Fruit fly (Drosophila melanogaster) whole organism, pupa: ENCODE data around the gene Tm1.
A peak's percentile ranks its signal among the peaks of the same experiment; 100 is the strongest.

Experiments
- CG10348 ChIP-seq: fragments of 200-800 bp; sonication (Bioruptor generic); IDR thresholded peaks from 2 replicates; pipeline ENCODE4 v1.3.6; 2022; ENCODE audit warnings: missing biosample characterization, missing genetic modification characterization
- CG12605 ChIP-seq: fragments of 200-800 bp; sonication (Bioruptor generic); IDR thresholded peaks from 2 replicates; pipeline ENCODE4 v1.3.6; 2022; ENCODE audit warnings: missing biosample characterization, missing genetic modification characterization
- CG13204 ChIP-seq: fragments of 200-800 bp; sonication (Bioruptor generic); optimal IDR thresholded peaks from 2 replicates; lab custom pipeline; 2018; ENCODE audit warnings: missing biosample characterization, mild to moderate bottlenecking, missing genetic modification characterization, moderate library complexity
- CG14655 ChIP-seq: fragments of 200-800 bp; sonication (Bioruptor generic); optimal IDR thresholded peaks from 3 replicates; lab custom pipeline; 2017; ENCODE audit warnings: mild to moderate bottlenecking, missing biosample characterization, missing genetic modification reagents, missing genetic modification characterization
- CG15710 ChIP-seq: fragments of 200-800 bp; sonication (Bioruptor generic); optimal IDR thresholded peaks from 2 replicates; lab custom pipeline; 2018; ENCODE audit warnings: missing biosample characterization, mild to moderate bottlenecking, missing genetic modification characterization, moderate library complexity
- CG17806 ChIP-seq: fragments of 200-800 bp; sonication (Bioruptor generic); optimal IDR thresholded peaks from 2 replicates; lab custom pipeline; 2018; ENCODE audit warnings: missing biosample characterization, mild to moderate bottlenecking, missing genetic modification characterization, moderate library complexity
- CG32121 ChIP-seq: fragments of 200-800 bp; sonication (Bioruptor generic); IDR thresholded peaks from 2 replicates; pipeline ENCODE4 v1.3.6; 2022; ENCODE audit warnings: missing biosample characterization, missing genetic modification characterization
- CG34367 ChIP-seq: fragments of 200-800 bp; sonication (Bioruptor generic); optimal IDR thresholded peaks from 2 replicates; lab custom pipeline; 2018; ENCODE audit warnings: missing biosample characterization, mild to moderate bottlenecking, missing genetic modification characterization
- CG4496 ChIP-seq: fragments of 200-800 bp; sonication (Bioruptor generic); IDR thresholded peaks from 3 replicates; pipeline ENCODE4 v1.3.6; 2022; ENCODE audit warnings: missing biosample characterization, missing genetic modification characterization
- CG8159 ChIP-seq: fragments of 200-800 bp; sonication (Bioruptor generic); optimal IDR thresholded peaks from 3 replicates; lab custom pipeline; 2018; ENCODE audit warnings: missing biosample characterization, mild to moderate bottlenecking, missing genetic modification characterization, moderate library complexity
- CG8301 ChIP-seq: fragments of 200-800 bp; sonication (Bioruptor generic); optimal IDR thresholded peaks from 2 replicates; lab custom pipeline; 2018; ENCODE audit warnings: missing biosample characterization, mild to moderate bottlenecking, missing genetic modification characterization
- CG9948 ChIP-seq: fragments of 200-800 bp; sonication (Bioruptor generic); optimal IDR thresholded peaks from 2 replicates; lab custom pipeline; 2018; ENCODE audit warnings: missing biosample characterization, mild to moderate bottlenecking, missing genetic modification characterization, moderate library complexity
- D1 ChIP-seq: fragments of 200-800 bp; sonication (Bioruptor generic); optimal IDR thresholded peaks from 2 replicates; lab custom pipeline; 2018; ENCODE audit warnings: missing biosample characterization, mild to moderate bottlenecking, missing genetic modification characterization, moderate library complexity
- EcR ChIP-seq: fragments of 200-800 bp; sonication (Bioruptor generic); optimal IDR thresholded peaks from 3 replicates; lab custom pipeline; 2019; ENCODE audit warnings: missing biosample characterization, missing genetic modification characterization, mild to moderate bottlenecking, moderate library complexity, missing genetic modification reagents
- Ets98B ChIP-seq: fragments of 200-800 bp; sonication (Bioruptor generic); IDR thresholded peaks from 2 replicates; pipeline ENCODE4 v1.3.6; 2022; ENCODE audit warnings: missing biosample characterization, missing genetic modification characterization
- Pif1A ChIP-seq: fragments of 200-800 bp; sonication (Bioruptor generic); optimal IDR thresholded peaks from 3 replicates; lab custom pipeline; 2016; ENCODE audit warnings: missing biosample characterization, missing genetic modification characterization
- Pif1B ChIP-seq: fragments of 200-800 bp; sonication (Bioruptor generic); optimal IDR thresholded peaks from 3 replicates; lab custom pipeline; 2016; ENCODE audit warnings: missing biosample characterization, missing genetic modification characterization
- Snoo ChIP-seq: fragments of 200-800 bp; sonication (Bioruptor generic); optimal IDR thresholded peaks from 3 replicates; lab custom pipeline; 2017; ENCODE audit warnings: missing biosample characterization, mild to moderate bottlenecking, missing genetic modification characterization, inconsistent platforms
- fd96Ca ChIP-seq: fragments of 200-800 bp; sonication (Bioruptor generic); IDR thresholded peaks from 3 replicates; pipeline ENCODE4 v1.3.6; 2022; ENCODE audit warnings: missing biosample characterization, missing genetic modification characterization
- gl ChIP-seq: fragments of 200-800 bp; sonication (Bioruptor generic); optimal IDR thresholded peaks from 2 replicates; lab custom pipeline; 2018; ENCODE audit warnings: missing biosample characterization, mild to moderate bottlenecking, missing genetic modification characterization
- rn ChIP-seq: fragments of 200-800 bp; sonication (Bioruptor generic); IDR thresholded peaks from 2 replicates; pipeline ENCODE4 v1.3.6; 2022; ENCODE audit warnings: missing biosample characterization, missing genetic modification characterization

The Tm1 gene

dm6 chr3R:15277926-15278869, at the start of gene Tm1, which contains the start of gene MRG15:
Gene Tm1, plus strand, starts transcription at chr3R:15278220.
Gene MRG15, minus strand, starts transcription at chr3R:15278109.
- TF ChIP-seq CG8301 (no peak), CG10348 (GFP tag; lab: Robert Waterston, UW) (no peak), CG9948 (no peak)

dm6 chr3R:15229329-15229876, 48.6 kb upstream of the Tm1 start, which contains the start of the genes Art3 and mRpS10:
Gene Art3, minus strand, starts transcription at chr3R:15229408.
Gene mRpS10, plus strand, starts transcription at chr3R:15229665.
- TF ChIP-seq CG12605 (GFP tag; lab: Robert Waterston, UW), result peak; percentile 100
- TF ChIP-seq rn (GFP tag; lab: Robert Waterston, UW), result peak; percentile 100
- peak; percentile 100 for TF ChIP-seq CG34367 (tag; lab: Kevin White, UChicago)
- TF ChIP-seq CG4496 (GFP tag; lab: Robert Waterston, UW), result peak; percentile 100
- peak; percentile 100 for TF ChIP-seq CG14655
- TF ChIP-seq CG32121, result peak; percentile 100
- TF ChIP-seq gl (tag; lab: Kevin White, UChicago), result peak; percentile 99
- TF ChIP-seq CG10348 (GFP tag; lab: Robert Waterston, UW), result peak; percentile 99
- peak; percentile 100 for TF ChIP-seq Ets98B (GFP tag; lab: Robert Waterston, UW)
- peak; percentile 100 for TF ChIP-seq CG8159 (tag; lab: Kevin White, UChicago)
- TF ChIP-seq Snoo (tag; lab: Kevin White, UChicago), result peak; percentile 100
- peak; percentile 99 for TF ChIP-seq Pif1B (GFP tag; lab: Kevin White, UChicago)
- no peak for TF ChIP-seq D1 (tag; lab: Kevin White, UChicago)
- peak; percentile 100 for TF ChIP-seq CG15710 (tag; lab: Kevin White, UChicago)
- no peak for TF ChIP-seq CG13204 (GFP tag; lab: Kevin White, UChicago)
- peak; percentile 100 for TF ChIP-seq CG9948
- TF ChIP-seq Pif1A, result peak; percentile 99
- TF ChIP-seq fd96Ca (GFP tag; lab: Robert Waterston, UW), result peak; percentile 89
- peak; percentile 100 for TF ChIP-seq CG17806 (tag; lab: Kevin White, UChicago)
- TF ChIP-seq EcR, result no peak
- TF ChIP-seq CG8301, result peak; percentile 100
- TF ChIP-seq, all 21 proteins: peak for 18

- TF ChIP-seq Pif1B (GFP tag; lab: Kevin White, UChicago) (no peak), Ets98B (GFP tag; lab: Robert Waterston, UW) (no peak), CG10348 (GFP tag; lab: Robert Waterston, UW) (no peak), CG14655 (no peak), CG8159 (tag; lab: Kevin White, UChicago) (no peak), CG34367 (tag; lab: Kevin White, UChicago) (no peak), CG15710 (tag; lab: Kevin White, UChicago) (no peak), D1 (tag; lab: Kevin White, UChicago) (no peak), EcR (no peak), CG17806 (tag; lab: Kevin White, UChicago) (no peak), fd96Ca (GFP tag; lab: Robert Waterston, UW) (no peak), CG32121 (no peak), CG12605 (GFP tag; lab: Robert Waterston, UW) (no peak), CG13204 (GFP tag; lab: Kevin White, UChicago) (no peak), Snoo (tag; lab: Kevin White, UChicago) (no peak), rn (GFP tag; lab: Robert Waterston, UW) (no peak)
- TF ChIP-seq, all 21 proteins: peak for 0
These were observed 47.7 kb upstream of the Tm1 start, which contains the start of gene CG34316 for dm6 chr3R:15230285-15230684. Gene CG34316, plus strand, starts transcription at chr3R:15230585.

DNA sequence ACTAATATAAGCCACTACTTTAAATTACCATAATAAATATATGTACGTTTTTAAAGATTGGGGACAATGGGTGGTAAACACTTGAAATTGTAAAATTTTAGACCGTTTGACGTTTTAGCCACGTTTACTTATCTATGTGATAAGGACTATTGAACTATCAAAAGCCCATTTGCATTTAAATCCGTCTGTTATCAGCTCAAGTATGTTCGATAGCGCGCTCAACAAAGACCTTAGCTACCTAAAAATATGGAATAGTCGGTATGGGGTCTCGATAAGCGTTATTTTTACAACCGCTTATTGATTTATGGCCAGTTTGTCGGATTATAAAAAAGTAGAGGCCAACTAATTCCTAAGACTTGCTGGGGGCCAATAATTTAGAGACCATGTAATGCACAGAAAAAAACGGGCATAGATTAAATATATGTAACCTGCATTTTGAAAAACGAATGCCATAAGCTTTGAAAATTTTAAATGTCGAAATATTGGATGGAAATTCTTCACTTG, 46.3 kb upstream of the Tm1 start:
- TF ChIP-seq CG4496 (GFP tag; lab: Robert Waterston, UW) (no peak), CG14655 (no peak), CG10348 (GFP tag; lab: Robert Waterston, UW) (no peak), fd96Ca (GFP tag; lab: Robert Waterston, UW) (no peak), CG8159 (tag; lab: Kevin White, UChicago) (no peak), Snoo (tag; lab: Kevin White, UChicago) (no peak), CG17806 (tag; lab: Kevin White, UChicago) (no peak), rn (GFP tag; lab: Robert Waterston, UW) (no peak), CG34367 (tag; lab: Kevin White, UChicago) (no peak)

- TF ChIP-seq fd96Ca (GFP tag; lab: Robert Waterston, UW) (peak; percentile 80), CG4496 (GFP tag; lab: Robert Waterston, UW) (peak; percentile 78; the same call in 2 of the 3 replicates), CG32121 (peak; percentile 77), Ets98B (GFP tag; lab: Robert Waterston, UW) (no peak; the same call in 1 of the 2 replicates), Pif1A (no peak), EcR (peak; percentile 29), Snoo (tag; lab: Kevin White, UChicago) (peak; percentile 14), CG10348 (GFP tag; lab: Robert Waterston, UW) (0 out of 2 replicates have a peak, but pooled peaks have one; percentile 43), CG8159 (tag; lab: Kevin White, UChicago) (peak; percentile 87), CG12605 (GFP tag; lab: Robert Waterston, UW) (0 out of 2 replicates have a peak, but pooled peaks have one; percentile 23), CG15710 (tag; lab: Kevin White, UChicago) (peak; percentile 65), rn (GFP tag; lab: Robert Waterston, UW) (peak; percentile 75), D1 (tag; lab: Kevin White, UChicago) (no peak)
These were observed 35.6 kb upstream of the Tm1 start, which contains the start of the genes tefu and Hsc70-4 for dm6 chr3R:15242186-15243045. Gene tefu, minus strand, starts transcription at chr3R:15242236. Gene Hsc70-4, plus strand, starts transcription at chr3R:15242687.
